Worm (Caenorhabditis elegans) whole organism, L3 larva: ENCODE measurements around the gene gfi-3.

Experiments
- R02D3.7 ChIP-seq: fragments of 150-350 bp; optimal IDR thresholded peaks from 2 replicates; lab custom pipeline; 2014; ENCODE audit warnings: missing biosample characterization, missing genetic modification characterization
- ZK546.5 ChIP-seq: sonication (generic microtip); optimal IDR thresholded peaks from 2 replicates; lab custom pipeline; 2017; ENCODE audit warnings: missing biosample characterization, missing genetic modification characterization
- aly-2 ChIP-seq: fragments of 150-350 bp; optimal IDR thresholded peaks from 2 replicates; lab custom pipeline; 2014; ENCODE audit warnings: missing biosample characterization, missing genetic modification characterization
- ama-1 ChIP-seq: fragments of 150-350 bp; optimal IDR thresholded peaks from 2 replicates; lab custom pipeline; 2018
- ceh-16 ChIP-seq: sonication (generic microtip); optimal IDR thresholded peaks from 2 replicates; lab custom pipeline; 2017; ENCODE audit warnings: missing biosample characterization, missing genetic modification characterization
- ceh-82 ChIP-seq: fragments of 150-350 bp; optimal IDR thresholded peaks from 2 replicates; lab custom pipeline; 2014; ENCODE audit warnings: missing biosample characterization, missing genetic modification characterization
- ceh-9 ChIP-seq: sonication (generic microtip); optimal IDR thresholded peaks from 2 replicates; lab custom pipeline; 2018; ENCODE audit warnings: missing biosample characterization, missing genetic modification characterization
- daf-12 ChIP-seq: fragments of 150-350 bp; optimal IDR thresholded peaks from 2 replicates; lab custom pipeline; 2014; ENCODE audit warnings: missing biosample characterization, missing genetic modification reagents, missing genetic modification characterization
- egl-27 ChIP-seq: sonication (generic microtip); optimal IDR thresholded peaks from 4 replicates; lab custom pipeline; 2017; ENCODE audit warnings: missing biosample characterization, missing genetic modification reagents, missing genetic modification characterization
- egl-5 ChIP-seq: fragments of 150-350 bp; optimal IDR thresholded peaks from 2 replicates; lab custom pipeline; 2017; ENCODE audit warnings: missing biosample characterization, missing genetic modification reagents, missing genetic modification characterization, inconsistent platforms
- elt-1 ChIP-seq: fragments of 150-350 bp; optimal IDR thresholded peaks from 2 replicates; lab custom pipeline; 2014; ENCODE audit warnings: missing biosample characterization, missing genetic modification characterization
- elt-2 ChIP-seq: sonication (generic microtip); optimal IDR thresholded peaks from 2 replicates; lab custom pipeline; 2016; ENCODE audit warnings: missing genetic modification reagents, mild to moderate bottlenecking, missing genetic modification characterization, missing compliant biosample characterization
- fkh-10 ChIP-seq: sonication (generic microtip); optimal IDR thresholded peaks from 2 replicates; lab custom pipeline; 2017; ENCODE audit warnings: missing biosample characterization, missing genetic modification reagents, missing genetic modification characterization
- fos-1 ChIP-seq: fragments of 150-350 bp; optimal IDR thresholded peaks from 2 replicates; lab custom pipeline; 2014; ENCODE audit warnings: missing biosample characterization, missing genetic modification characterization
- hmg-11 ChIP-seq: sonication (generic microtip); optimal IDR thresholded peaks from 2 replicates; lab custom pipeline; 2016; ENCODE audit warnings: missing genetic modification characterization, missing compliant biosample characterization
- lin-15B ChIP-seq: fragments of 150-350 bp; optimal IDR thresholded peaks from 2 replicates; lab custom pipeline; 2014; ENCODE audit warnings: missing biosample characterization, missing genetic modification characterization
- lin-39 ChIP-seq: fragments of 150-350 bp; optimal IDR thresholded peaks from 2 replicates; lab custom pipeline; 2018; ENCODE audit warnings: missing biosample characterization, missing genetic modification reagents, missing genetic modification characterization
- lsy-12 ChIP-seq: sonication (generic microtip); optimal IDR thresholded peaks from 2 replicates; lab custom pipeline; 2016; ENCODE audit warnings: mild to moderate bottlenecking, missing genetic modification characterization, missing compliant biosample characterization
- mdl-1 ChIP-seq: fragments of 150-350 bp; optimal IDR thresholded peaks from 2 replicates; lab custom pipeline; 2014; ENCODE audit warnings: missing biosample characterization, missing genetic modification characterization
- mml-1 ChIP-seq: fragments of 150-350 bp; sonication (generic microtip); optimal IDR thresholded peaks from 3 replicates; lab custom pipeline; 2014; ENCODE audit warnings: missing biosample characterization, missing genetic modification characterization
- nfya-1 ChIP-seq: sonication (generic microtip); optimal IDR thresholded peaks from 2 replicates; lab custom pipeline; 2017; ENCODE audit warnings: missing genetic modification characterization, mild to moderate bottlenecking, missing compliant biosample characterization, antibody characterized with exemption, moderate library complexity; ENCODE audit not compliant: insufficient read depth
- nhr-11 ChIP-seq: fragments of 150-350 bp; optimal IDR thresholded peaks from 2 replicates; lab custom pipeline; 2014; ENCODE audit warnings: missing biosample characterization, missing genetic modification characterization
- nhr-12 ChIP-seq: fragments of 150-350 bp; optimal IDR thresholded peaks from 2 replicates; lab custom pipeline; 2014; ENCODE audit warnings: missing biosample characterization, missing genetic modification characterization
- nhr-23 ChIP-seq: fragments of 150-350 bp; optimal IDR thresholded peaks from 2 replicates; lab custom pipeline; 2014; ENCODE audit warnings: missing biosample characterization, missing genetic modification reagents, missing genetic modification characterization
- nhr-25 ChIP-seq: sonication (generic microtip); optimal IDR thresholded peaks from 2 replicates; lab custom pipeline; 2017; ENCODE audit warnings: missing biosample characterization, missing genetic modification characterization
- nhr-43 ChIP-seq: sonication (generic microtip); optimal IDR thresholded peaks from 2 replicates; lab custom pipeline; 2016; ENCODE audit warnings: mild to moderate bottlenecking, missing genetic modification characterization, missing compliant biosample characterization; ENCODE audit not compliant: poor library complexity, severe bottlenecking
- nhr-67 ChIP-seq: fragments of 150-350 bp; optimal IDR thresholded peaks from 2 replicates; lab custom pipeline; 2014; ENCODE audit warnings: missing biosample characterization, missing genetic modification characterization
- nhr-76 ChIP-seq: fragments of 150-350 bp; sonication (generic microtip); optimal IDR thresholded peaks from 5 replicates; lab custom pipeline; 2014; ENCODE audit warnings: missing biosample characterization, missing genetic modification characterization
- nhr-77 ChIP-seq: fragments of 150-350 bp; optimal IDR thresholded peaks from 2 replicates; lab custom pipeline; 2014; ENCODE audit warnings: missing biosample characterization, missing genetic modification characterization
- pha-4 ChIP-seq: fragments of 150-350 bp; optimal IDR thresholded peaks from 2 replicates; lab custom pipeline; 2014; ENCODE audit warnings: missing biosample characterization, missing genetic modification reagents, missing genetic modification characterization
- pqm-1 ChIP-seq: fragments of 150-350 bp; optimal IDR thresholded peaks from 2 replicates; lab custom pipeline; 2017; ENCODE audit warnings: missing biosample characterization, missing genetic modification characterization, inconsistent platforms
- skn-1 ChIP-seq: fragments of 150-350 bp; optimal IDR thresholded peaks from 2 replicates; lab custom pipeline; 2014; ENCODE audit warnings: missing biosample characterization, missing genetic modification characterization
- snpc-4 ChIP-seq: fragments of 150-350 bp; optimal IDR thresholded peaks from 2 replicates; lab custom pipeline; 2014; ENCODE audit warnings: missing biosample characterization, missing genetic modification characterization
- tbx-2 ChIP-seq: sonication (generic microtip); optimal IDR thresholded peaks from 2 replicates; lab custom pipeline; 2016; ENCODE audit warnings: mild to moderate bottlenecking, missing genetic modification characterization, missing compliant biosample characterization
- unc-39 ChIP-seq: sonication (generic microtip); optimal IDR thresholded peaks from 4 replicates; lab custom pipeline; 2017; ENCODE audit warnings: missing biosample characterization, missing genetic modification characterization
- unc-62 ChIP-seq: fragments of 150-350 bp; sonication (generic microtip); optimal IDR thresholded peaks from 4 replicates; lab custom pipeline; 2014; ENCODE audit warnings: missing biosample characterization, missing genetic modification reagents, missing genetic modification characterization
- zag-1 ChIP-seq: fragments of 150-350 bp; optimal IDR thresholded peaks from 2 replicates; lab custom pipeline; 2014; ENCODE audit warnings: missing biosample characterization, missing genetic modification characterization

The gfi-3 gene

DNA sequence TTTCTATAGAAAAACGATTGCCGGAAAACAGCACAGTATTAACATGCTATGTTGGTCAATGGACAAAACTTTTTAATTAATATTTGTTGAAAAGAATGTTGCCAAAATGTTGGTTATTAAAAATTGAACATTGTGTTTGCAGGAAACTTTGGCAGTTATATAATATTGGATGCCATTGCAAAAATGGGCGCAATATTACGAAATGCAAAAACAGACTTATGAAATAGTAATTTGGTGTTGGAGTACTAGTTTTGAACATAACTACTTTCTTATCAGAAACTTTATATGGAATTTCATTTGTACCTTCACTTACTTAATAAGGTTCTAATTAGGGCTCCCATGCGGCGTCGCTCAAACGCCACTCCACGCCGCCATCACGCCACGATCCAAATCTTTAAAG lies 30.0 kb downstream of the gfi-3 start:
- no peak for TF ChIP-seq zag-1 (tag; lab: Kevin White, UChicago)
- no peak for TF ChIP-seq daf-12 (tag; lab: Kevin White, UChicago)
- no peak for TF ChIP-seq ceh-9 (tag; lab: Kevin White, UChicago)
- TF ChIP-seq fos-1 (tag; lab: Kevin White, UChicago), result no peak
- TF ChIP-seq nhr-77 (tag; lab: Kevin White, UChicago), result no peak
- TF ChIP-seq nhr-25, result no peak
- TF ChIP-seq snpc-4, result no peak
- TF ChIP-seq nhr-11 (tag; lab: Kevin White, UChicago), result no peak
- no peak for TF ChIP-seq nhr-76 (tag; lab: Kevin White, UChicago)
- no peak for TF ChIP-seq ceh-16 (tag; lab: Kevin White, UChicago)
- TF ChIP-seq egl-27, result no peak
- TF ChIP-seq mml-1 (tag; lab: Kevin White, UChicago), result no peak
- TF ChIP-seq elt-2, result no peak
- TF ChIP-seq ama-1 (lab: Kevin White, UChicago), result no peak
- TF ChIP-seq nhr-67 (tag; lab: Kevin White, UChicago), result no peak
- TF ChIP-seq, all 47 proteins: peak for 0

ce11 chrX:14512817-14513216 lies 32.4 kb downstream of the gfi-3 start, which contains the start of gene fbxa-141:
Gene fbxa-141, minus strand, starts transcription at chrX:14512917.
- TF ChIP-seq unc-62 (GFP tag; lab: Kevin White, UChicago) (no peak), mml-1 (tag; lab: Kevin White, UChicago) (no peak), skn-1 (no peak), egl-27 (no peak), elt-1 (no peak), hmg-11 (no peak), nhr-25 (no peak), aly-2 (tag; lab: Kevin White, UChicago) (no peak), tbx-2 (no peak), unc-39 (tag; lab: Kevin White, UChicago) (no peak), mdl-1 (tag; lab: Kevin White, UChicago) (no peak), egl-5 (tag; lab: Kevin White, UChicago) (no peak), ceh-82 (tag; lab: Kevin White, UChicago) (no peak), nhr-23 (tag; lab: Kevin White, UChicago) (no peak), nhr-67 (tag; lab: Kevin White, UChicago) (no peak), nhr-43 (tag; lab: Kevin White, UChicago) (no peak)

ce11 chrX:14513462-14513861 lies 33.1 kb downstream of the gfi-3 start:
- TF ChIP-seq egl-5 (tag; lab: Kevin White, UChicago) (peak; percentile 60), unc-62 (GFP tag; lab: Kevin White, UChicago) (no peak), ceh-16 (tag; lab: Kevin White, UChicago) (no peak), pha-4 (tag; lab: Kevin White, UChicago) (peak; percentile 12), nhr-12 (tag; lab: Kevin White, UChicago) (no peak), lin-39 (peak; percentile 37), ceh-82 (tag; lab: Kevin White, UChicago) (no peak), nfya-1 (tag; lab: Kevin White, UChicago) (peak; percentile 4)

DNA sequence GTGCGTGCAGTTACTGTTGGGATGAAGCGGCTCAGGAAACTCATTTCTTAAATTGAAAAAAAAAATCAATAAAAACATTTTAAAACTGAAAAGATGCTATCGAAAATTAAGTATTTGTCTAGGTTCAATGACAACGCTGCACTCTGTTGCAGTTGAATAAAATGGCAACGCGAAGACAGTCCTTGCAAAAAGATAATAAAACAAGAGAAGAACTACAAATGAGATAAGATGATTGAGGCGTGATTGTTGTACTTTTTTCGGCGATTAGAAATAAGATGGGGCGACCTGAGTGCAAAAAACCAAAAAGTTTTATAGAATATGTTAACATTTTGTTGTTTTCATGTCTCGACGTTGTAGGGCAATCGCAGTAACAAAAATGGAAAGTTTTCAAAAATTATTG lies 34.7 kb downstream of the gfi-3 start, which contains the start of gene gcsh-1:
TSS of gene gcsh-1 (minus strand) at position 46 of the 400 bp plus-strand sequence.
- no peak for TF ChIP-seq lin-15B (tag; lab: Kevin White, UChicago)
- TF ChIP-seq fkh-10 (GFP tag; lab: Kevin White, UChicago), result no peak
- no peak for TF ChIP-seq egl-27
- TF ChIP-seq lsy-12 (tag; lab: Kevin White, UChicago), result no peak
- peak; percentile 45 for TF ChIP-seq pqm-1 (tag; lab: Kevin White, UChicago)
- TF ChIP-seq lin-39, result no peak
- TF ChIP-seq unc-62 (GFP tag; lab: Kevin White, UChicago), result no peak
- no peak for TF ChIP-seq nhr-67 (tag; lab: Kevin White, UChicago)
- TF ChIP-seq egl-5 (tag; lab: Kevin White, UChicago), result no peak
- no peak for TF ChIP-seq ZK546.5 (tag; lab: Kevin White, UChicago)
- no peak for TF ChIP-seq daf-12 (tag; lab: Kevin White, UChicago)
- no peak for TF ChIP-seq R02D3.7 (tag; lab: Kevin White, UChicago)
- no peak for TF ChIP-seq snpc-4
- peak; percentile 62 for TF ChIP-seq elt-2
